Worm (Caenorhabditis elegans): ENCODE measurements around the gene rer-1.

- TF ChIP-seq ama-1 (optimal IDR thresholded peaks at IDR 0.05) (no peak), lin-11 (tag; optimal IDR thresholded peaks at IDR 0.05) (no peak), fkh-10 (GFP tag; optimal IDR thresholded peaks at IDR 0.05) (no peak), pag-3 (tag; optimal IDR thresholded peaks at IDR 0.05; ENCODE audit: borderline replicate concordance) (no peak), T23F11.4 (GFP tag; optimal IDR thresholded peaks at IDR 0.05) (no peak), elt-2 (tag; optimal IDR thresholded peaks at IDR 0.05) (no peak), unc-55 (GFP tag; optimal IDR thresholded peaks at IDR 0.05) (no peak), nfya-1 (tag; optimal IDR thresholded peaks at IDR 0.05) (no peak), dve-1 (tag; optimal IDR thresholded peaks at IDR 0.05) (no peak), ztf-16 (tag; optimal IDR thresholded peaks at IDR 0.05) (no peak), ceh-2 (tag; optimal IDR thresholded peaks at IDR 0.05) (no peak), rnt-1 (tag; optimal IDR thresholded peaks at IDR 0.05) (no peak), pha-4 (tag; optimal IDR thresholded peaks at IDR 0.05) (no peak), unc-86 (tag; optimal IDR thresholded peaks at IDR 0.05) (no peak)
Measured at ce11 chrII:8808482-8808881, 2.7 kb upstream of the rer-1 start, which contains the start of gene F07H5.10.

Measured in whole organism, late embryonic.